Worm (Caenorhabditis elegans) whole organism, young adult: ENCODE results near the gene srab-17.

ENCODE experiments used
- B0035.1 ChIP-seq: sonication (generic microtip); optimal IDR thresholded peaks from 2 replicates; lab custom pipeline; 2016; ENCODE audit warnings: missing genetic modification characterization, mild to moderate bottlenecking, missing compliant biosample characterization, missing genotype, missing genetic modification reagents
- let-607 ChIP-seq, 2 experiments: fragments of 200-800 bp in 1 of 2; sonication (Bioruptor generic) in 1 of 2; sonication (generic microtip) in 1 of 2; optimal IDR thresholded peaks; 2 replicates each; lab custom pipeline; 2016 to 2018; ENCODE audit warnings: mild to moderate bottlenecking in 2 of 2, missing compliant biosample characterization in 2 of 2, missing genetic modification characterization in 2 of 2, moderate library complexity in 2 of 2, missing genotype in 1 of 2
- madf-6 ChIP-seq: fragments of 200-800 bp; sonication (Bioruptor generic); IDR thresholded peaks from 2 replicates; pipeline ENCODE4 v1.3.6; 2022; ENCODE audit warnings: missing genetic modification reagents, missing genetic modification characterization, missing compliant biosample characterization
- madf-8 ChIP-seq: fragments of 200-800 bp; sonication (Bioruptor generic); conservative IDR thresholded peaks from 2 replicates; pipeline ENCODE4 v1.3.6; 2022; ENCODE audit warnings: missing genetic modification reagents, missing genetic modification characterization, missing compliant biosample characterization
- nhr-27 ChIP-seq: fragments of 200-800 bp; sonication (Bioruptor generic); optimal IDR thresholded peaks from 2 replicates; lab custom pipeline; 2018; ENCODE audit warnings: mild to moderate bottlenecking, missing genetic modification characterization, moderate library complexity, missing compliant biosample characterization
- tlf-1 ChIP-seq: fragments of 200-800 bp; sonication (Bioruptor generic); optimal IDR thresholded peaks from 2 replicates; lab custom pipeline; 2018; ENCODE audit warnings: mild to moderate bottlenecking, missing genetic modification characterization, missing compliant biosample characterization
- unc-62 ChIP-seq: fragments of 150-350 bp; optimal IDR thresholded peaks from 2 replicates; lab custom pipeline; 2014; ENCODE audit warnings: missing biosample characterization, missing genetic modification reagents, missing genetic modification characterization
- zfh-2 ChIP-seq: fragments of 200-800 bp; sonication (Bioruptor generic); conservative IDR thresholded peaks from 2 replicates; pipeline ENCODE4 v1.3.6; 2022; ENCODE audit warnings: missing genetic modification reagents, missing genetic modification characterization, missing compliant biosample characterization
- ztf-25 ChIP-seq: fragments of 200-800 bp; sonication (Bioruptor generic); IDR thresholded peaks from 2 replicates; pipeline ENCODE4 v1.3.6; 2022; ENCODE audit warnings: missing genetic modification reagents, missing genetic modification characterization, missing compliant biosample characterization

ce11 chrV:9824149-9824548, 44.1 kb downstream of the srab-17 start, which contains the start of gene str-2:
- TF ChIP-seq ztf-25 (GFP tag; lab: Robert Waterston, UW) (no peak), nhr-27 (tag; lab: Kevin White, UChicago) (no peak), unc-62 (GFP tag; lab: Kevin White, UChicago) (no peak), B0035.1 (no peak), tlf-1 (GFP tag; lab: Kevin White, UChicago) (no peak), madf-8 (GFP tag; lab: Robert Waterston, UW) (no peak), zfh-2 (GFP tag; lab: Robert Waterston, UW) (no peak), madf-6 (GFP tag; lab: Robert Waterston, UW) (no peak), let-607 (tag; optimal IDR thresholded peaks at IDR 0.05; lab: Kevin White, UChicago) (no peak)
